Worm (Caenorhabditis elegans): ENCODE data around the gene ipla-3.

ipla-3 gene

ce11 chrV:20778257-20778697 is 49.2 kb upstream of the ipla-3 start (continued):
- TF ChIP-seq athp-1 (tag; optimal IDR thresholded peaks at IDR 0.05) (peak; percentile 3), egl-44 (GFP tag; IDR thresholded peaks at IDR 0.05) (peak; percentile 78; the same call in 1 of the 2 replicates), B0035.1 (tag; optimal IDR thresholded peaks at IDR 0.05) (peak; percentile 70), ekl-4 (GFP tag; IDR thresholded peaks at IDR 0.05) (peak; percentile 82), lin-26 (GFP tag; IDR thresholded peaks at IDR 0.05) (peak; percentile 75; the same call in 1 of the 2 replicates), nhr-90 (tag; optimal IDR thresholded peaks at IDR 0.05) (peak; percentile 55), gei-17 (GFP tag; optimal IDR thresholded peaks at IDR 0.05) (peak; percentile 78), ceh-58 (GFP tag; IDR thresholded peaks at IDR 0.05) (no peak), T07F8.4 (tag; optimal IDR thresholded peaks at IDR 0.05) (no peak), Y67H2A.10 (GFP tag; conservative IDR thresholded peaks at IDR 0.05) (peak; percentile 37; the same call in 1 of the 2 replicates), mcd-1 (GFP tag; IDR thresholded peaks at IDR 0.05) (peak; percentile 78), fkh-3 (tag; optimal IDR thresholded peaks at IDR 0.05) (peak; percentile 19), cebp-2 (GFP tag; IDR thresholded peaks at IDR 0.05) (no peak), hmg-20 (GFP tag; IDR thresholded peaks at IDR 0.05) (peak; percentile 76), D2030.7 (GFP tag; IDR thresholded peaks at IDR 0.05) (no peak), snpc-1.1 (tag; optimal IDR thresholded peaks at IDR 0.05; ENCODE audit: insufficient read depth) (no peak), C17E4.6 (GFP tag; IDR thresholded peaks at IDR 0.05) (no peak), madf-8 (GFP tag; conservative IDR thresholded peaks at IDR 0.05) (no peak), lin-54 (GFP tag; optimal IDR thresholded peaks at IDR 0.05) (peak; percentile 71), F49E8.2 (tag; optimal IDR thresholded peaks at IDR 0.05; ENCODE audit: insufficient read depth) (no peak), tlf-1 (GFP tag; optimal IDR thresholded peaks at IDR 0.05) (peak; percentile 79), lir-1 (GFP tag; conservative IDR thresholded peaks at IDR 0.05) (peak; percentile 85), F52B5.7 (tag; optimal IDR thresholded peaks at IDR 0.05) (peak; percentile 77), F57A8.1 (GFP tag; optimal IDR thresholded peaks at IDR 0.05) (no peak), xnd-1 (tag; optimal IDR thresholded peaks at IDR 0.05) (no peak), ets-4 (GFP tag; optimal IDR thresholded peaks at IDR 0.05) (peak; percentile 59), sptf-2 (GFP tag; optimal IDR thresholded peaks at IDR 0.05) (no peak), ztf-25 (GFP tag; IDR thresholded peaks at IDR 0.05) (no peak), nfyb-1 (GFP tag; IDR thresholded peaks at IDR 0.05) (peak; percentile 95), tbx-9 (tag; optimal IDR thresholded peaks at IDR 0.05; ENCODE audit: borderline replicate concordance) (no peak), pbrm-1 (GFP tag; IDR thresholded peaks at IDR 0.05) (peak; percentile 92), rpc-1 (optimal IDR thresholded peaks at IDR 0.05) (no peak), rpc-1 (tag; optimal IDR thresholded peaks at IDR 0.05) (no peak), hsf-1 (GFP tag; IDR thresholded peaks at IDR 0.05) (no peak), Y95B8A.8 (GFP tag; IDR thresholded peaks at IDR 0.05) (peak; percentile 43; the same call in 1 of the 2 replicates), let-526 (GFP tag; IDR thresholded peaks at IDR 0.05) (peak; percentile 87), B0336.3 (GFP tag; IDR thresholded peaks at IDR 0.05) (peak; percentile 84), snpc-3.4 (tag; optimal IDR thresholded peaks at IDR 0.05) (no peak), hlh-26 (GFP tag; conservative IDR thresholded peaks at IDR 0.05) (no peak), egl-18 (GFP tag; IDR thresholded peaks at IDR 0.05) (no peak), lsl-1 (GFP tag; optimal IDR thresholded peaks at IDR 0.05) (no peak), B0019.2 (GFP tag; conservative IDR thresholded peaks at IDR 0.05) (no peak), madf-3 (GFP tag; IDR thresholded peaks at IDR 0.05) (no peak), ceh-100 (GFP tag; IDR thresholded peaks at IDR 0.05) (peak; percentile 42; the same call in 1 of the 2 replicates), sea-2 (GFP tag; IDR thresholded peaks at IDR 0.05) (no peak), lsy-27 (tag; optimal IDR thresholded peaks at IDR 0.05; ENCODE audit: borderline replicate concordance, insufficient read depth) (no peak), Y53F4B.3 (GFP tag; IDR thresholded peaks at IDR 0.05) (no peak), F37B4.10 (GFP tag; IDR thresholded peaks at IDR 0.05) (no peak), zfh-2 (GFP tag; conservative IDR thresholded peaks at IDR 0.05) (no peak; the same call in 1 of the 2 replicates)
